Worm (Caenorhabditis elegans): Measurements from ENCODE around the gene Y40B10B.1.

DNA sequence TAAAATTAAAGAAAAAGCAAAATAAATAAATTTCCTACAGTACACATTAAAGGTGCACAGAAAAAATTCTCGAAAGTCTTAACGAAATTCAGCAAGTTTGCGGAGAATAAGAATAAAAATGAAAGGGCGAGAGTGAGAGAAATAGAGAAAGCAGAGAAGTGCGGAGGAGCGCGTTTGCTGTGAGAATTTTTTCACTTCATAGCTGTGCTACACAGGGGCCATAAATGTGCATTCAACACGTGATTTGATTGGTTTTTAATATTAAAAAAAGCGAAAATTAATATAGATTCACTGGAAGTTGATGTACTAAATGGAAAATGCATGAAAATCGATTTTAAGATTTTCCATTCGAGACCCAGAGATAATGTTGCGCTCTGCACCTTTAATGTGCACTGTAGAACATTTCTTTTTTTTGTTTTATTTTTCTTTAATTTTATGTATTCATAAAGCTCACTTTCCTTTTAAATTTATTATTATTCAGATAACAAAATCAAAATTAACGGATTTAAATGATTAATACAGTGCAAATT lies 43.3 kb downstream of the Y40B10B.1 start, which contains the start of gene Y32G9A.2:
- TF ChIP-seq Y105C5A.15 (GFP tag; IDR thresholded peaks at IDR 0.05): no peak
- TF ChIP-seq dpl-1 (GFP tag; optimal IDR thresholded peaks at IDR 0.05): peak; percentile 34
- TF ChIP-seq mes-2 (tag; optimal IDR thresholded peaks at IDR 0.05; ENCODE audit: poor library complexity, severe bottlenecking): no peak

Measured in whole organism, L4 larva.